Fruit fly (Drosophila melanogaster): Measurements from ENCODE around the gene Prosbeta4.

The Prosbeta4 gene

DNA sequence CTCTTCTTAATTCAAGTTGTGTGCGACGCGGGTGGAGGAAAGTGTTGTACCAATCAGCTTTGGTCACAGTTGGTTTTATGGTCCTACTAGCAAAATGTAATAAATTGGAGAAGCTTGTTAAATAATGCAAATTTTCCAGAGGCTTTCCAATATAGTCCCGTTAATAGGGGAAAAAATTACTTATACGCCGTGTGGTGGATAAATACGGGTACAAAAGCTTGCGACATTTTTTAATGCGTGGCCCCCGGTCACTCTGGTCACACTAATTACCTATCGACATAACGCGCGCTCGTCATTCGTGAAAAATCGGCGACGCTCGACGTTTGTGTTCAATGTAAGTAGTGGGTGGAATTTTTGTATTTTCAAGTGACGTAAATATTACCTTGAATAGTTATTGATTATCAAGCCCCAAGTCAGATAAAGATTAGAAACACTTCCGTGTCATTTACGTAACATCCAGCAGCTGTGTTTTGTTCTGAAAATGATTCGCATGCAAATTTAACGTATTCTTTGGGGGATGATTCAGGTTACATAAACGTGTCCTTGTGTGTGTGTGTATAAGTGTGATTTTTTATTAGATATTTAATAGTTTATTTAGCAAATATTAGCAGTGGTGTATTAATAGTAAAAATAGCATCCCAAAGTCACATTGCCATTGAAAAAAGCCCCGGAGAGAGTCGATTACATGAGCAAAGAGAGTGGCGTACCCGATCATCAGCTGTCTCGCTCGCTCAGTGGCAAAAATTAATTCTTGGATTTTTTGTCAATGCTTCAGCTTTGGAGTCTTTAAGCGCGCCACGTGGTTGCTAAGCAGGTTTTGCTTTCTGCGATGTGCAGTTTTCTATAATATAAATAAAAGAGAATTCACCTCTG is 12.1 kb downstream of the Prosbeta4 start, which contains the start of gene Cyt-c-p (continued):
- TF ChIP-seq CG10543 (GFP tag; optimal IDR thresholded peaks at IDR 0.05) (peak; percentile 29), tna (GFP tag; IDR thresholded peaks at IDR 0.05; ENCODE audit: partially characterized antibody) (no peak), ftz-f1 (GFP tag; optimal IDR thresholded peaks at IDR 0.05) (peak; percentile 89), CG32772 (GFP tag; IDR thresholded peaks at IDR 0.05) (no peak), CG6254 (GFP tag; optimal IDR thresholded peaks at IDR 0.05) (no peak), Ets97D (GFP tag; optimal IDR thresholded peaks at IDR 0.05) (peak; percentile 76), CG2875 (GFP tag; optimal IDR thresholded peaks at IDR 0.05) (peak; percentile 4), ato (GFP tag; IDR thresholded peaks at IDR 0.05; ENCODE audit: partially characterized antibody) (no peak), CG15601 (tag; optimal IDR thresholded peaks at IDR 0.05) (peak; percentile 57), CG7357 (GFP tag; IDR thresholded peaks at IDR 0.05) (no peak), tx (GFP tag; optimal IDR thresholded peaks at IDR 0.05) (peak; percentile 16), CG17361 (GFP tag; IDR thresholded peaks at IDR 0.05) (0 out of 3 replicates have a peak, but pooled peaks have one; percentile 34), inv (GFP tag; IDR thresholded peaks at IDR 0.05; ENCODE audit: partially characterized antibody) (peak; percentile 46; the same call in 1 of the 2 replicates), lov (optimal IDR thresholded peaks at IDR 0.05) (no peak), lov (GFP tag; IDR thresholded peaks at IDR 0.05) (no peak), Ptx1 (GFP tag; IDR thresholded peaks at IDR 0.05) (no peak), wor (GFP tag; IDR thresholded peaks at IDR 0.05) (no peak), dimm (GFP tag; IDR thresholded peaks at IDR 0.05) (no peak), Gug (GFP tag; IDR thresholded peaks at IDR 0.05) (no peak), CG11247 (GFP tag; IDR thresholded peaks at IDR 0.05) (no peak), Spps (tag; optimal IDR thresholded peaks at IDR 0.05) (no peak), CG3838 (GFP tag; optimal IDR thresholded peaks at IDR 0.05) (no peak), pita (GFP tag; optimal IDR thresholded peaks at IDR 0.05) (no peak), Hmx (GFP tag; optimal IDR thresholded peaks at IDR 0.05) (no peak), Six4 (GFP tag; optimal IDR thresholded peaks at IDR 0.05) (no peak), h (optimal IDR thresholded peaks at IDR 0.05) (no peak), CG6854 (GFP tag; optimal IDR thresholded peaks at IDR 0.05) (no peak), wek (GFP tag; optimal IDR thresholded peaks at IDR 0.05) (peak; percentile 6), CG17385 (GFP tag; optimal IDR thresholded peaks at IDR 0.05) (peak; percentile 16), Ssrp (tag; optimal IDR thresholded peaks at IDR 0.05) (no peak), CG7963 (GFP tag; IDR thresholded peaks at IDR 0.05; ENCODE audit: partially characterized antibody) (no peak), CG16815 (GFP tag; optimal IDR thresholded peaks at IDR 0.05) (no peak), knrl (GFP tag; IDR thresholded peaks at IDR 0.05; ENCODE audit: partially characterized antibody) (peak; percentile 61), Atf6 (GFP tag; IDR thresholded peaks at IDR 0.05) (no peak; the same call in 1 of the 2 replicates), fd96Cb (tag; optimal IDR thresholded peaks at IDR 0.05) (no peak), HLH54F (GFP tag; optimal IDR thresholded peaks at IDR 0.05) (peak; percentile 9), CG10462 (GFP tag; optimal IDR thresholded peaks at IDR 0.05) (no peak), tup (GFP tag; optimal IDR thresholded peaks at IDR 0.05) (no peak), zfh1 (GFP tag; IDR thresholded peaks at IDR 0.05) (no peak), CG11504 (tag; optimal IDR thresholded peaks at IDR 0.05) (peak; percentile 44), CHES-1-like (GFP tag; optimal IDR thresholded peaks at IDR 0.05) (peak; percentile 39), CG10147 (GFP tag; optimal IDR thresholded peaks at IDR 0.05) (peak; percentile 43), slou (GFP tag; optimal IDR thresholded peaks at IDR 0.05) (no peak), emc (GFP tag; optimal IDR thresholded peaks at IDR 0.05) (no peak), cad (GFP tag; optimal IDR thresholded peaks at IDR 0.05) (peak; percentile 54), MTF-1 (GFP tag; optimal IDR thresholded peaks at IDR 0.05; ENCODE audit: borderline replicate concordance) (no peak), Gsc (GFP tag; IDR thresholded peaks at IDR 0.05) (no peak), lab (GFP tag; optimal IDR thresholded peaks at IDR 0.05) (peak; percentile 64), shn (GFP tag; optimal IDR thresholded peaks at IDR 0.05) (peak; percentile 26), CG15073 (GFP tag; optimal IDR thresholded peaks at IDR 0.05) (no peak)

Data from whole organism, embryonic.